Worm (Caenorhabditis elegans) whole organism, L1 larva: ENCODE data around the gene F18A1.1.

Source experiments
- C04F5.9 ChIP-seq: sonication (generic microtip); optimal IDR thresholded peaks from 2 replicates; lab custom pipeline; 2016; ENCODE audit warnings: missing genetic modification characterization, missing compliant biosample characterization
- C16A3.4 ChIP-seq: fragments of 150-350 bp; optimal IDR thresholded peaks from 2 replicates; lab custom pipeline; 2014; ENCODE audit warnings: missing biosample characterization, missing genetic modification characterization
- Y116A8C.19 ChIP-seq: sonication (generic microtip); optimal IDR thresholded peaks from 2 replicates; lab custom pipeline; 2016; ENCODE audit warnings: missing compliant biosample characterization, missing genetic modification characterization, borderline replicate concordance
- aha-1 ChIP-seq: fragments of 150-350 bp; optimal IDR thresholded peaks from 2 replicates; lab custom pipeline; 2014; ENCODE audit warnings: missing biosample characterization, missing genetic modification characterization
- alr-1 ChIP-seq: fragments of 200-800 bp; sonication (Bioruptor generic); optimal IDR thresholded peaks from 2 replicates; lab custom pipeline; 2018; ENCODE audit warnings: borderline replicate concordance, mild to moderate bottlenecking, missing genetic modification characterization, missing compliant biosample characterization
- ama-1 ChIP-seq: fragments of 150-350 bp; optimal IDR thresholded peaks from 2 replicates; lab custom pipeline; 2014
- blmp-1 ChIP-seq: fragments of 150-350 bp; optimal IDR thresholded peaks from 2 replicates; lab custom pipeline; 2014; ENCODE audit warnings: missing biosample characterization, missing genetic modification characterization
- ceh-63 ChIP-seq: fragments of 200-800 bp; sonication (Bioruptor generic); optimal IDR thresholded peaks from 2 replicates; lab custom pipeline; 2018; ENCODE audit warnings: mild to moderate bottlenecking, missing genetic modification characterization, missing compliant biosample characterization
- ceh-82 ChIP-seq, 3 experiments: fragments of 150-350 bp in 1 of 3; sonication (generic microtip) in 2 of 3; optimal IDR thresholded peaks; 2 replicates each; lab custom pipeline; 2014 to 2017; ENCODE audit warnings: missing biosample characterization in 3 of 3, missing genetic modification characterization in 3 of 3
- ceh-90 ChIP-seq: sonication (generic microtip); optimal IDR thresholded peaks from 2 replicates; lab custom pipeline; 2016; ENCODE audit warnings: missing genetic modification characterization, missing compliant biosample characterization
- ces-1 ChIP-seq: fragments of 150-350 bp; optimal IDR thresholded peaks from 2 replicates; lab custom pipeline; 2014; ENCODE audit warnings: missing biosample characterization, missing genetic modification reagents, missing genetic modification characterization
- dpl-1 ChIP-seq, 3 experiments: fragments of 150-350 bp in 2 of 3; sonication (generic microtip) in 1 of 3; optimal IDR thresholded peaks; 2 replicates each; lab custom pipeline; 2014 to 2017; ENCODE audit warnings: missing biosample characterization in 3 of 3, missing genetic modification characterization in 3 of 3, missing genetic modification reagents in 3 of 3
- dsc-1 ChIP-seq: sonication (generic microtip); optimal IDR thresholded peaks from 2 replicates; lab custom pipeline; 2016; ENCODE audit warnings: mild to moderate bottlenecking, missing genetic modification characterization, missing compliant biosample characterization
- efl-1 ChIP-seq, 4 experiments: fragments of 150-350 bp; optimal IDR thresholded peaks in 3 of 4; peaks in 1 of 4; 1 replicate in 1 of 4; 2 replicates in 3 of 4; lab custom pipeline; 2014; ENCODE audit warnings: missing biosample characterization in 2 of 4, missing genetic modification characterization in 2 of 4, missing genetic modification reagents in 2 of 4
- efl-3 ChIP-seq: fragments of 200-800 bp; sonication (Bioruptor generic); optimal IDR thresholded peaks from 2 replicates; lab custom pipeline; 2018; ENCODE audit warnings: mild to moderate bottlenecking, missing genetic modification characterization, missing compliant biosample characterization
- egl-13 ChIP-seq: sonication (generic microtip); optimal IDR thresholded peaks from 2 replicates; lab custom pipeline; 2016; ENCODE audit warnings: missing genotype, missing genetic modification reagents, missing genetic modification characterization, missing compliant biosample characterization
- egl-27 ChIP-seq, 2 experiments: fragments of 150-350 bp in 1 of 2; sonication (generic microtip); optimal IDR thresholded peaks; 3 replicates each; lab custom pipeline; 2017 to 2018; ENCODE audit warnings: missing biosample characterization in 2 of 2, missing genetic modification characterization in 2 of 2, missing genetic modification reagents in 2 of 2
- fkh-10 ChIP-seq: sonication (generic microtip); optimal IDR thresholded peaks from 2 replicates; lab custom pipeline; 2017; ENCODE audit warnings: missing biosample characterization, missing genetic modification reagents, missing genetic modification characterization
- fkh-4 ChIP-seq: sonication (generic microtip); optimal IDR thresholded peaks from 2 replicates; lab custom pipeline; 2016; ENCODE audit warnings: missing compliant biosample characterization, missing genetic modification characterization, borderline replicate concordance
- fkh-8 ChIP-seq: sonication (generic microtip); optimal IDR thresholded peaks from 2 replicates; lab custom pipeline; 2016; ENCODE audit warnings: mild to moderate bottlenecking, missing genetic modification characterization, missing compliant biosample characterization
- hpl-2 ChIP-seq: fragments of 150-350 bp; optimal IDR thresholded peaks from 2 replicates; lab custom pipeline; 2014; ENCODE audit warnings: missing biosample characterization, missing genetic modification reagents, missing genetic modification characterization
- irx-1 ChIP-seq: sonication (generic microtip); optimal IDR thresholded peaks from 2 replicates; lab custom pipeline; 2016; ENCODE audit warnings: missing genetic modification characterization, missing compliant biosample characterization
- isw-1 ChIP-seq: fragments of 200-800 bp; sonication (Bioruptor generic); IDR thresholded peaks from 2 replicates; pipeline ENCODE4 v1.3.6; 2022; ENCODE audit warnings: missing genetic modification characterization, missing compliant biosample characterization
- jun-1 ChIP-seq: fragments of 150-350 bp; optimal IDR thresholded peaks from 2 replicates; lab custom pipeline; 2014; ENCODE audit warnings: missing biosample characterization, missing genetic modification reagents, missing genetic modification characterization
- lin-13 ChIP-seq: fragments of 150-350 bp; optimal IDR thresholded peaks from 2 replicates; lab custom pipeline; 2014; ENCODE audit warnings: missing biosample characterization, missing genetic modification reagents, missing genetic modification characterization
- lin-35 ChIP-seq, 2 experiments: fragments of 150-350 bp; optimal IDR thresholded peaks; 2 replicates each; lab custom pipeline; 2014; ENCODE audit warnings: missing biosample characterization in 2 of 2, missing genetic modification characterization in 2 of 2, missing genetic modification reagents in 2 of 2
- lin-39 ChIP-seq: fragments of 150-350 bp; optimal IDR thresholded peaks from 2 replicates; lab custom pipeline; 2014; ENCODE audit warnings: missing biosample characterization, missing genetic modification reagents, missing genetic modification characterization
- lir-3 ChIP-seq: sonication (generic microtip); optimal IDR thresholded peaks from 2 replicates; lab custom pipeline; 2016; ENCODE audit warnings: mild to moderate bottlenecking, missing genetic modification characterization, moderate library complexity, missing compliant biosample characterization; ENCODE audit not compliant: poor library complexity
- lsy-2 ChIP-seq, 2 experiments: fragments of 150-350 bp; optimal IDR thresholded peaks; 2 replicates each; lab custom pipeline; 2014; ENCODE audit warnings: missing biosample characterization in 2 of 2, missing genetic modification characterization in 2 of 2
- mab-9 ChIP-seq: fragments of 200-800 bp; sonication (Bioruptor generic); IDR thresholded peaks from 2 replicates; pipeline ENCODE4 v1.3.6; 2022; ENCODE audit warnings: missing genetic modification reagents, missing genetic modification characterization, missing compliant biosample characterization
- mdl-1 ChIP-seq, 2 experiments: fragments of 150-350 bp; optimal IDR thresholded peaks; 2 replicates each; lab custom pipeline; 2014 to 2017; ENCODE audit warnings: missing biosample characterization in 2 of 2, missing genetic modification characterization in 2 of 2, inconsistent platforms in 1 of 2
- mef-2 ChIP-seq: fragments of 150-350 bp; optimal IDR thresholded peaks from 2 replicates; lab custom pipeline; 2014; ENCODE audit warnings: missing biosample characterization, missing genetic modification characterization
- mep-1 ChIP-seq: fragments of 150-350 bp; optimal IDR thresholded peaks from 2 replicates; lab custom pipeline; 2014; ENCODE audit warnings: missing biosample characterization, missing genetic modification characterization
- nhr-11 ChIP-seq: fragments of 150-350 bp; optimal IDR thresholded peaks from 2 replicates; lab custom pipeline; 2014; ENCODE audit warnings: missing biosample characterization, missing genetic modification characterization
- nhr-19 ChIP-seq: fragments of 200-800 bp; sonication (Bioruptor generic); conservative IDR thresholded peaks from 2 replicates; pipeline ENCODE4 v1.3.6; 2022; ENCODE audit warnings: missing genetic modification characterization, missing compliant biosample characterization
- nhr-47 ChIP-seq: sonication (generic microtip); optimal IDR thresholded peaks from 2 replicates; lab custom pipeline; 2016; ENCODE audit warnings: mild to moderate bottlenecking, missing genetic modification characterization, moderate library complexity, missing compliant biosample characterization
- nhr-71 ChIP-seq: sonication (generic microtip); optimal IDR thresholded peaks from 2 replicates; lab custom pipeline; 2016; ENCODE audit warnings: mild to moderate bottlenecking, missing genetic modification characterization, moderate library complexity, missing compliant biosample characterization
- nhr-84 ChIP-seq: sonication (generic microtip); optimal IDR thresholded peaks from 2 replicates; lab custom pipeline; 2017; ENCODE audit warnings: missing biosample characterization, missing genetic modification characterization
- pag-3 ChIP-seq: sonication (generic microtip); optimal IDR thresholded peaks from 2 replicates; lab custom pipeline; 2017; ENCODE audit warnings: missing genetic modification characterization, mild to moderate bottlenecking, missing compliant biosample characterization, antibody characterized with exemption, borderline replicate concordance; ENCODE audit not compliant: insufficient read depth
- pqm-1 ChIP-seq: sonication (generic microtip); optimal IDR thresholded peaks from 3 replicates; lab custom pipeline; 2017; ENCODE audit warnings: missing biosample characterization, missing genetic modification characterization
- sox-4 ChIP-seq: sonication (generic microtip); optimal IDR thresholded peaks from 2 replicates; lab custom pipeline; 2016; ENCODE audit warnings: missing genetic modification characterization, missing compliant biosample characterization
- sup-37 ChIP-seq: fragments of 200-800 bp; sonication (Bioruptor generic); optimal IDR thresholded peaks from 2 replicates; lab custom pipeline; 2018; ENCODE audit warnings: mild to moderate bottlenecking, missing genetic modification characterization, missing compliant biosample characterization
- swsn-7 ChIP-seq: sonication (generic microtip); optimal IDR thresholded peaks from 2 replicates; lab custom pipeline; 2016; ENCODE audit warnings: missing genetic modification characterization, missing compliant biosample characterization
- tbx-2 ChIP-seq: sonication (generic microtip); optimal IDR thresholded peaks from 2 replicates; lab custom pipeline; 2016; ENCODE audit warnings: missing genetic modification characterization, missing compliant biosample characterization
- unc-130 ChIP-seq: fragments of 150-350 bp; optimal IDR thresholded peaks from 2 replicates; lab custom pipeline; 2017; ENCODE audit warnings: missing biosample characterization, missing genetic modification characterization, inconsistent platforms
- unc-86 ChIP-seq: sonication (generic microtip); optimal IDR thresholded peaks from 2 replicates; lab custom pipeline; 2016; ENCODE audit warnings: missing genetic modification characterization, missing compliant biosample characterization
- vab-15 ChIP-seq: sonication (generic microtip); optimal IDR thresholded peaks from 2 replicates; lab custom pipeline; 2017; ENCODE audit warnings: missing genotype, mild to moderate bottlenecking, missing genetic modification characterization, missing compliant biosample characterization
- xbp-1 ChIP-seq: sonication (generic microtip); optimal IDR thresholded peaks from 2 replicates; lab custom pipeline; 2016; ENCODE audit warnings: missing genetic modification characterization, missing compliant biosample characterization
- zag-1 ChIP-seq: fragments of 150-350 bp; optimal IDR thresholded peaks from 2 replicates; lab custom pipeline; 2014; ENCODE audit warnings: missing biosample characterization, missing genetic modification characterization
- ztf-11 ChIP-seq, 2 experiments: sonication (generic microtip); optimal IDR thresholded peaks; 2 replicates each; lab custom pipeline; 2016 to 2017; ENCODE audit warnings: missing genetic modification characterization in 2 of 2, missing biosample characterization in 1 of 2, missing compliant biosample characterization in 1 of 2
- ztf-4 ChIP-seq: fragments of 150-350 bp; optimal IDR thresholded peaks from 2 replicates; lab custom pipeline; 2014; ENCODE audit warnings: missing biosample characterization, missing genetic modification characterization

F18A1.1 gene

DNA sequence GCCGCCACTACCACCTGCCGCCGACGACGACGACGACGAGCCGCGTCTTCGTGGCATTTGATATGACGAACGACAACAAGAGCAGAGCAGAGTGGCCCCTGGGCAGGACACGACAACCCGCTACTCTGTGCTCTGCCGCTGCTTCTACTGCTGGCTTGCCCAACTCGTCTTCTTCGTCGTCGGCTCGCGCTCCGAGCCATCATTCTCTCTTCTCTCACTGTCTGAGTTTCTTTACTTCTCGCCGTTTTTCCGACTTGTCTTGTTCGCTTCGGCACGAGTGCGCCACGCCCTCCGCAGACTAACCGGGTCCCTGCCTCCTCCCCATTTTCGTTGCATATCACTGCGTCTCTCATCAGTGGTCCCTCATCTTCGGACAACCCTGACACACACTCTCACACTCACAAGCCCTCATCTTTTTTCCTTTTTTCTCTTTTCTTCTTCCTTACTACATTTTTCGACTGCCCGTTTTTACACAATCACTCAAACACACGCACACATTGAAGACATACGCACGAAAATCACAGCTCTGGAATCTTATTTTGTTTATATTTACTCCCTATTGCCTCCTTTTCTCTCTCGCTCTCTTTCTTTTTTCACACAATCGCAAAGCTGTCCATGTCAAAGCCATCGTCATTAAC is 42.6 kb upstream of the F18A1.1 start:
- TF ChIP-seq ztf-11 (tag; optimal IDR thresholded peaks at IDR 0.05; lab: Kevin White, UChicago) (peak in 1 of 2 experiments; percentile 36), sup-37 (no peak), jun-1 (tag; lab: Kevin White, UChicago) (peak; percentile 31), dpl-1 (GFP tag; optimal IDR thresholded peaks at IDR 0.05; lab: Kevin White, UChicago) (peak in 1 of 3 experiments; percentile 10), lsy-2 (tag; optimal IDR thresholded peaks at IDR 0.05; lab: Kevin White, UChicago) (peak; percentile 44 to 74), nhr-47 (tag; lab: Kevin White, UChicago) (peak; percentile 71), fkh-8 (tag; lab: Kevin White, UChicago) (peak; percentile 57), irx-1 (tag; lab: Kevin White, UChicago) (peak; percentile 29), egl-13 (tag; lab: Kevin White, UChicago) (peak; percentile 78), sox-4 (tag; lab: Kevin White, UChicago) (no peak), pag-3 (no peak), vab-15 (tag; lab: Kevin White, UChicago) (no peak), alr-1 (tag; lab: Kevin White, UChicago) (no peak), unc-130 (tag; lab: Kevin White, UChicago) (peak; percentile 71), swsn-7 (tag; lab: Kevin White, UChicago) (peak; percentile 77), ceh-82 (tag; optimal IDR thresholded peaks at IDR 0.05; lab: Kevin White, UChicago) (peak; percentile 34 to 77 (median 48)), efl-3 (GFP tag; lab: Kevin White, UChicago) (no peak), C04F5.9 (tag; lab: Kevin White, UChicago) (no peak), lin-35 (GFP tag; optimal IDR thresholded peaks at IDR 0.05; lab: Kevin White, UChicago) (peak in 1 of 2 experiments; percentile 47), lin-39 (peak; percentile 35), pqm-1 (no peak), fkh-10 (GFP tag; lab: Kevin White, UChicago) (peak; percentile 93), nhr-19 (peak; percentile 70), ceh-90 (tag; lab: Kevin White, UChicago) (no peak), hpl-2 (no peak), aha-1 (no peak), mep-1 (peak; percentile 57), ztf-4 (tag; lab: Kevin White, UChicago) (peak; percentile 41), ceh-63 (GFP tag; lab: Kevin White, UChicago) (no peak), nhr-84 (tag; lab: Kevin White, UChicago) (no peak), mdl-1 (tag; optimal IDR thresholded peaks at IDR 0.05; lab: Kevin White, UChicago) (peak in 1 of 2 experiments; percentile 56), nhr-11 (tag; lab: Kevin White, UChicago) (no peak), tbx-2 (tag; lab: Kevin White, UChicago) (peak; percentile 74), dsc-1 (tag; lab: Kevin White, UChicago) (peak; percentile 67), blmp-1 (no peak), mab-9 (GFP tag; lab: Robert Waterston, UW) (peak; percentile 52; the same call in 1 of the 2 replicates), fkh-4 (peak; percentile 18), unc-86 (peak; percentile 80), nhr-71 (peak; percentile 92), mef-2 (tag; lab: Kevin White, UChicago) (peak; percentile 8), C16A3.4 (peak; percentile 63), egl-27 (tag; optimal IDR thresholded peaks at IDR 0.05; lab: Kevin White, UChicago) (peak in 1 of 2 experiments; percentile 21), efl-1 (optimal IDR thresholded peaks at IDR 0.05; lab: Kevin White, UChicago) (peak; percentile 38 to 42), efl-1 (GFP tag; optimal IDR thresholded peaks at IDR 0.05 in 1 of 2; lab: Kevin White, UChicago) (peak in 1 of 2 experiments; percentile 39), lin-13 (GFP tag; lab: Kevin White, UChicago) (no peak), ama-1 (peak; percentile 38), xbp-1 (tag; lab: Kevin White, UChicago) (peak; percentile 61), isw-1 (GFP tag; lab: Robert Waterston, UW) (peak; percentile 57), zag-1 (tag; lab: Kevin White, UChicago) (peak; percentile 64), Y116A8C.19 (tag; lab: Kevin White, UChicago) (no peak), ces-1 (GFP tag; lab: Kevin White, UChicago) (no peak), lir-3 (tag; lab: Kevin White, UChicago) (no peak)
